Fruit fly (Drosophila melanogaster): ENCODE measurements around the gene CG31253.

The CG31253 gene

DNA sequence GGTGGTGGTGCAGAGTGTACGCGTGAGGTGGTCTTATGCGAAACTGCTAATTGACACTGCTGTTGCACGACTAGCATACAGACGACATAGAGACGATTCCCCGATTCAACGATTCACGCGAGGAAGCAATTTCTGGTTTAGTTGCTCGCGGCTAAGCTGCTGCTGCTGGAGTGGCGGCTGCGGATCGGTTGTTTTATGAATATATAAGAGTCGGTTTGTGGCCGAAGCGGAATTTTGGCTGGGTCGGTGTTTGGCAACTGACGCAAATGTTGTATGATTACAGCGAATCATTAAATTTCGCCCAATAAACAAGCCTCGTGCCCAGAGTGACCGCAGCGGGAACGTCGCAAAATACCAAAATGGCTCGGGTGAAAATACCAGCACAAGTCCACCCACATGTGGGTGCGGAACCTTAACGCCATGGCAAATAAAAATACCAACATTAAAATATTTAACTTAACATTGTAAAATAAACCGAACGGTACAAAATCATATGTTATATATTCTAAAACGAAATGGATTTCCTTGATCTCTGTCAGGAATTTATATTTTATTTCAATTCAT lies 12.6 kb downstream of the CG31253 start, which contains the start of gene mfrn (continued):
- TF ChIP-seq Xbp1 (GFP tag; optimal IDR thresholded peaks at IDR 0.05) (no peak), CG8290 (GFP tag; optimal IDR thresholded peaks at IDR 0.05) (no peak), CG8290 (tag; optimal IDR thresholded peaks at IDR 0.05) (peak in 1 of 2 experiments; percentile 35), CG9727 (GFP tag; optimal IDR thresholded peaks at IDR 0.05) (no peak), usp (GFP tag; optimal IDR thresholded peaks at IDR 0.05) (no peak), HmgZ (tag; optimal IDR thresholded peaks at IDR 0.05) (peak; percentile 30), Ptx1 (GFP tag; IDR thresholded peaks at IDR 0.05) (no peak), ham (GFP tag; IDR thresholded peaks at IDR 0.05) (no peak), fd102C (GFP tag; optimal IDR thresholded peaks at IDR 0.05) (no peak), Deaf1 (tag; optimal IDR thresholded peaks at IDR 0.05) (peak; percentile 49), row (GFP tag; IDR thresholded peaks at IDR 0.05) (peak; percentile 5; the same call in 1 of the 3 replicates), MESR4 (GFP tag; optimal IDR thresholded peaks at IDR 0.05) (peak; percentile 74), CG13287 (GFP tag; IDR thresholded peaks at IDR 0.05; ENCODE audit: partially characterized antibody) (peak; percentile 26; the same call in 1 of the 2 replicates), CG7928 (GFP tag; optimal IDR thresholded peaks at IDR 0.05) (no peak), CG34224 (GFP tag; IDR thresholded peaks at IDR 0.05; ENCODE audit: partially characterized antibody) (peak; percentile 29; the same call in 1 of the 3 replicates), al (GFP tag; IDR thresholded peaks at IDR 0.05) (no peak)

- no peak for TF ChIP-seq lov (optimal IDR thresholded peaks at IDR 0.05)
- TF ChIP-seq lov (GFP tag; IDR thresholded peaks at IDR 0.05): 0 out of 3 replicates have a peak, but pooled peaks have one; percentile 17
- peak; percentile 43 for TF ChIP-seq CG6813 (GFP tag; optimal IDR thresholded peaks at IDR 0.05)
- TF ChIP-seq CG8290 (GFP tag; optimal IDR thresholded peaks at IDR 0.05): no peak
- peak; percentile 35 to 44 for TF ChIP-seq CG8290 (tag; optimal IDR thresholded peaks at IDR 0.05)
- no peak for TF ChIP-seq Neu2 (GFP tag; optimal IDR thresholded peaks at IDR 0.05; ENCODE audit: borderline replicate concordance)
- no peak for TF ChIP-seq Doc2 (GFP tag; IDR thresholded peaks at IDR 0.05)
- TF ChIP-seq CG1233 (GFP tag; optimal IDR thresholded peaks at IDR 0.05): peak; percentile 7
- peak; percentile 38 for TF ChIP-seq HHEX (GFP tag; optimal IDR thresholded peaks at IDR 0.05)
- peak; percentile 36 for TF ChIP-seq CG34376 (GFP tag; optimal IDR thresholded peaks at IDR 0.05)
- TF ChIP-seq YL-1 (GFP tag; optimal IDR thresholded peaks at IDR 0.05): peak; percentile 24
- TF ChIP-seq CG14965 (GFP tag; optimal IDR thresholded peaks at IDR 0.05; ENCODE audit: borderline replicate concordance): no peak
- TF ChIP-seq sd (tag; optimal IDR thresholded peaks at IDR 0.05): peak; percentile 67
- TF ChIP-seq CG15479 (GFP tag; optimal IDR thresholded peaks at IDR 0.05): peak; percentile 55
- TF ChIP-seq CG4328 (GFP tag; optimal IDR thresholded peaks at IDR 0.05): peak; percentile 45
- TF ChIP-seq odd (GFP tag; optimal IDR thresholded peaks at IDR 0.05): peak; percentile 34
- peak in 1 of 2 experiments; percentile 46 for TF ChIP-seq bsh (GFP tag; optimal IDR thresholded peaks at IDR 0.05)
- no peak for TF ChIP-seq CG6854 (GFP tag; optimal IDR thresholded peaks at IDR 0.05)
- TF ChIP-seq gcm (GFP tag; optimal IDR thresholded peaks at IDR 0.05): peak; percentile 11
- no peak for TF ChIP-seq ssp (GFP tag; IDR thresholded peaks at IDR 0.05)
- TF ChIP-seq nerfin-1 (tag; optimal IDR thresholded peaks at IDR 0.05): peak; percentile 35
- peak; percentile 87 for TF ChIP-seq twi (tag; optimal IDR thresholded peaks at IDR 0.05)
- peak; percentile 29 for TF ChIP-seq Asciz (GFP tag; optimal IDR thresholded peaks at IDR 0.05)
- TF ChIP-seq CG31441 (GFP tag; IDR thresholded peaks at IDR 0.05): 0 out of 2 replicates have a peak, but pooled peaks have one; percentile 12
- no peak for TF ChIP-seq CG15073 (GFP tag; optimal IDR thresholded peaks at IDR 0.05)
- TF ChIP-seq pfk (GFP tag; optimal IDR thresholded peaks at IDR 0.05): peak; percentile 10
- 0 out of 3 replicates have a peak, but pooled peaks have one; percentile 49 for TF ChIP-seq ci (GFP tag; IDR thresholded peaks at IDR 0.05)
- peak; percentile 12 for TF ChIP-seq CG16863 (GFP tag; optimal IDR thresholded peaks at IDR 0.05)
- no peak for TF ChIP-seq CG17359 (tag; optimal IDR thresholded peaks at IDR 0.05)
- no peak for TF ChIP-seq dati (GFP tag; IDR thresholded peaks at IDR 0.05)
- TF ChIP-seq CG1529 (GFP tag; optimal IDR thresholded peaks at IDR 0.05): peak; percentile 46
- TF ChIP-seq CG4360 (GFP tag; IDR thresholded peaks at IDR 0.05): peak; percentile 31; the same call in 1 of the 2 replicates
- TF ChIP-seq CG14710 (tag; optimal IDR thresholded peaks at IDR 0.05): peak; percentile 30
These were observed 13.7 kb downstream of the CG31253 start for dm6 chr3R:27946555-27947204.
